Fruit fly (Drosophila melanogaster): ENCODE results near the gene IFT54.

The IFT54 gene

DNA sequence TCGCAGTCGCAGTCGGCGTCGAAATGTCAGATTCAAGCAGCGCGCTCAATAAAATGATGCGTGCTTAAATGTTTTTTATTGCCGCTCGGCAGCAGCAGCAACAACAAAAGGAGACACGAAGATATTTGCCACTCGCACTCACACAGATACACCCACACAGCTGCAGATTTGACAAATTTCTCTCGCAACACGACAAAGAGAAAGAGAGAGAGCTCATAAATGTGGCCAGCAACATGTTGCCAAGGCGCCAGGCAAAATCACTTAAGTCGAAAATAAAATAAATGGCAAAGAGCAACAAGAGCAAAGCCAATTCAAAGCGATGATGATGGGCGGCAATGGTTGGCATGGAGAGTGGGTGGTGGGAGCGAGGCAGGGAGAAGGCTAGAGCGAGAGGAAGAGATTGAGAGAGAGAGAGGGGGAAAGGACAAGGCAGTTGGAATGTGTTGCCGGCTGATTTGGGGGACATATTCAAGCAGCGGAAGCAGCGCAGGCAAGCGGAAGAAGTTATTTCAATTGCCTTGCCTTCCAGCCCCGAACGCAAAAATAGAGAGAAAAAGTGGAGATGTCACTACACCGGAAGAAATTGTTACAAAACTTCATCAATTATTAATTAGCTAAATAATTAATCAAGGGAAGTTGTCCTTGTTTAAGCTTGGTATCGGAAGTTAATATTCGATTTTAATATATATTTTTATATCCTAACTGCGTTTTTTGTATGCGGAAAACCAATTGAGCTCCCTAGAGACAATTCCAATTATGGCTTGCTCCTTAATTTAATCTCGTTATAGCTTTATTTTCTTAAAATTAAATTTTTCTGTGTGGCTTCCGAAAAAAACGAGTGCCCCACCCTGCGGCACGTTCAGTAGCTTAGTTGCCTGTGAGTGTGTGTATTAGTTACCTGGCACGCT, 44.9 kb downstream of the IFT54 start:
- no peak for TF ChIP-seq noc (tag; optimal IDR thresholded peaks at IDR 0.05)

DNA sequence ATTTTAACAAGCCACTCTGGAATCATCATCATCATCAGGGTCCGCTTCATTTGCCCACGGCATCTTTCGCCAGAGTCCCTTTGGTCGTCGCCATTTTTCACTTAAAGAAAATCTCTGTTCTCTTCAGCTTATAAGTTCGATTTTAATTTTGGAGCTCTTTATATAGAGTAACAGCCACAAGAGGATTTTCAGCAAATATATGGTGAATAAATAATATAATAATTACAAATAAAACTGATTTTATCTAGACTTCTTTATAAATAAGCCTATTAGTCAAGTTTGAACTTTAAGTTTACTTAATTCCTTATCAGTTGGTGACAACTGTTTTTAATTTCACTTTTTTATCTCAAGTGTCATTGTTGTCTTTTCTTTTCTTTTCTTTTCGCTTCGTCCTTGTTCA, 46.3 kb downstream of the IFT54 start:
- no peak for TF ChIP-seq noc (tag; optimal IDR thresholded peaks at IDR 0.05)

DNA sequence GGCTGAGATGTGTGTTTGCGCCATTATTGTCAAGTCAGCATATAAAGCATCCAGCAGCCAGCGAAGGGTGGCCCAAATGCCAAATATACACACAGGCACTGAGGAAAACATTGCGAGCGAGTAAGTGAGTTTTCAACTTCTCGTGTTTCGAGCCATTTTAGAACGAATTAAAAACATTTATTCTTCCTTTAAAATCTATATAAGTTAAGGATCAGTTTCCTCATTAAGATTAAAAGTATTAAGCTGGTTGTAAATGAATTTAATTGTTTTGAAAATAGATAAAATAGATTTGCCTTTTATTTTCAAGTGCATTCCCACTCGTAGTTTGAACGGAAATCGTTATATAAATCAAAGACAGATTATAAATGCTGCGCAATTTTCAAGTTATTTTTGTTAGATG, 49.2 kb downstream of the IFT54 start:
- TF ChIP-seq noc (tag; optimal IDR thresholded peaks at IDR 0.05) = no peak

DNA sequence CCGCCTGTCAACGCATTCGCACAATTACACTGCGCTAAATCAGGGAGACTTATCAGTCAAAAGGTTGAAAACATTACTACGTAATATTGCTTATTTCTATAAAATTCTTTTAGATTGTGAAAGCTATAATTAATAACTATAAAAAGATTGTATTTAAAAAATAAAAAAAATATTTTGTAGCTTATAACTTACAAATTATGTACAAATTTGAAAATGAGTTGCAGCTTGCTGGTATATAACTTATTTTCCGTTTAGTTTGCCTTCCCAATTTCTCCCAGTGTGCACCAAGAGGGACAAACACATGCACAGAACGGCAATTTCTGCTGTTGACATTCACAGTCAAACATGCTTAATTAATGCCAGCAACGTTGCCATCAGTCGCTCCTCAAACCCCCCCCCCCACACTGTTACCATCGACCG, 51.5 kb downstream of the IFT54 start:
- TF ChIP-seq noc (tag; optimal IDR thresholded peaks at IDR 0.05) = peak; percentile 63
